Worm (Caenorhabditis elegans) whole organism, late embryonic: ENCODE measurements around the gene aqp-3.

Experiments used
- ama-1 ChIP-seq: fragments of 150-350 bp; optimal IDR thresholded peaks from 2 replicates; lab custom pipeline; 2014
- ceh-6 ChIP-seq: fragments of 200-800 bp; sonication (Bioruptor generic); optimal IDR thresholded peaks from 2 replicates; lab custom pipeline; 2018; ENCODE audit warnings: mild to moderate bottlenecking, missing genetic modification characterization, missing compliant biosample characterization
- eyg-1 ChIP-seq: sonication (generic microtip); optimal IDR thresholded peaks from 2 replicates; lab custom pipeline; 2016; ENCODE audit warnings: missing genotype, missing genetic modification characterization, missing compliant biosample characterization
- fax-1 ChIP-seq: sonication (generic microtip); optimal IDR thresholded peaks from 2 replicates; lab custom pipeline; 2016; ENCODE audit warnings: missing genotype, missing genetic modification characterization, missing compliant biosample characterization
- fkh-10 ChIP-seq: fragments of 150-350 bp; optimal IDR thresholded peaks from 2 replicates; lab custom pipeline; 2014; ENCODE audit warnings: missing biosample characterization, missing genetic modification reagents, missing genetic modification characterization
- mec-3 ChIP-seq: sonication (generic microtip); optimal IDR thresholded peaks from 2 replicates; lab custom pipeline; 2016; ENCODE audit warnings: borderline replicate concordance, missing genetic modification characterization, missing compliant biosample characterization
- npax-4 ChIP-seq: sonication (generic microtip); optimal IDR thresholded peaks from 2 replicates; lab custom pipeline; 2016; ENCODE audit warnings: missing genetic modification characterization, missing compliant biosample characterization
- pag-3 ChIP-seq: sonication (generic microtip); optimal IDR thresholded peaks from 2 replicates; lab custom pipeline; 2016; ENCODE audit warnings: missing compliant biosample characterization, missing genetic modification characterization, borderline replicate concordance
- pha-4 ChIP-seq: fragments of 150-350 bp; optimal IDR thresholded peaks from 2 replicates; lab custom pipeline; 2018; ENCODE audit warnings: missing biosample characterization, missing genetic modification reagents, missing genetic modification characterization
- pqm-1 ChIP-seq: sonication (generic microtip); optimal IDR thresholded peaks from 2 replicates; lab custom pipeline; 2016; ENCODE audit warnings: missing genetic modification characterization, missing compliant biosample characterization
- ref-2 ChIP-seq: sonication (generic microtip); optimal IDR thresholded peaks from 2 replicates; lab custom pipeline; 2016; ENCODE audit warnings: missing genetic modification characterization, missing compliant biosample characterization
- sdc-2 ChIP-seq: sonication (generic microtip); optimal IDR thresholded peaks from 2 replicates; lab custom pipeline; 2016; ENCODE audit warnings: missing genotype, missing genetic modification characterization, missing compliant biosample characterization
- sox-4 ChIP-seq: sonication (generic microtip); optimal IDR thresholded peaks from 2 replicates; lab custom pipeline; 2017; ENCODE audit warnings: mild to moderate bottlenecking, missing genetic modification characterization, inconsistent platforms, missing compliant biosample characterization
- ttx-3 ChIP-seq: sonication (generic microtip); optimal IDR thresholded peaks from 2 replicates; lab custom pipeline; 2016; ENCODE audit warnings: missing genetic modification reagents, missing genetic modification characterization, missing compliant biosample characterization

ce11 chrIV:11008996-11009395, 42.7 kb upstream of the aqp-3 start, which contains the start of gene F13H10.6:
- TF ChIP-seq pqm-1 (tag; lab: Kevin White, UChicago) (no peak), fax-1 (tag; lab: Kevin White, UChicago) (no peak), ttx-3 (tag; lab: Kevin White, UChicago) (no peak), eyg-1 (tag; lab: Kevin White, UChicago) (no peak), npax-4 (no peak), pha-4 (tag; lab: Kevin White, UChicago) (no peak), sox-4 (no peak), sdc-2 (tag; lab: Kevin White, UChicago) (no peak), fkh-10 (GFP tag; lab: Kevin White, UChicago) (no peak), ceh-6 (GFP tag; lab: Kevin White, UChicago) (no peak), ref-2 (tag; lab: Kevin White, UChicago) (no peak), pag-3 (tag; lab: Kevin White, UChicago) (no peak), ama-1 (lab: Kevin White, UChicago) (no peak), mec-3 (no peak)
